Worm (Caenorhabditis elegans) whole organism, young adult: Measurements from ENCODE around the gene sra-12.

ENCODE experiments used
- Y95B8A.8 ChIP-seq: fragments of 200-800 bp; sonication (Bioruptor generic); IDR thresholded peaks from 2 replicates; pipeline ENCODE4 v1.3.6; 2022; ENCODE audit warnings: missing genetic modification reagents, missing genetic modification characterization, missing compliant biosample characterization
- ama-1 ChIP-seq, 3 experiments: fragments of 150-350 bp in 1 of 3; sonication (generic microtip) in 2 of 3; optimal IDR thresholded peaks; 2 replicates each; lab custom pipeline; 2014 to 2018; ENCODE audit warnings: missing biosample characterization in 2 of 3, missing genetic modification characterization in 2 of 3, missing genetic modification reagents in 2 of 3
- aptf-2 ChIP-seq: fragments of 200-800 bp; sonication (Bioruptor generic); conservative IDR thresholded peaks from 2 replicates; pipeline ENCODE4 v1.3.6; 2022; ENCODE audit warnings: missing genetic modification reagents, missing genetic modification characterization, missing compliant biosample characterization
- atf-7 ChIP-seq: sonication (generic microtip); optimal IDR thresholded peaks from 2 replicates; lab custom pipeline; 2017; ENCODE audit warnings: mild to moderate bottlenecking, missing genetic modification characterization, missing compliant biosample characterization
- ceh-91 ChIP-seq: fragments of 200-800 bp; sonication (Bioruptor generic); IDR thresholded peaks from 2 replicates; pipeline ENCODE4 v1.3.6; 2022; ENCODE audit warnings: missing genetic modification reagents, missing genetic modification characterization, missing compliant biosample characterization
- chd-7 ChIP-seq: sonication (generic microtip); optimal IDR thresholded peaks from 2 replicates; lab custom pipeline; 2016; ENCODE audit warnings: mild to moderate bottlenecking, missing genetic modification characterization, moderate library complexity, missing compliant biosample characterization
- efl-1 ChIP-seq: fragments of 150-350 bp; optimal IDR thresholded peaks from 2 replicates; lab custom pipeline; 2014; ENCODE audit warnings: missing biosample characterization, missing genetic modification reagents, missing genetic modification characterization
- him-1 ChIP-seq: sonication (generic microtip); optimal IDR thresholded peaks from 2 replicates; lab custom pipeline; 2016; ENCODE audit warnings: missing genotype, missing genetic modification reagents, missing genetic modification characterization, missing compliant biosample characterization
- mxl-1 ChIP-seq: sonication (generic microtip); optimal IDR thresholded peaks from 2 replicates; lab custom pipeline; 2016; ENCODE audit warnings: missing genetic modification characterization, missing compliant biosample characterization
- nfya-1 ChIP-seq: sonication (generic microtip); optimal IDR thresholded peaks from 2 replicates; lab custom pipeline; 2017; ENCODE audit warnings: antibody characterized with exemption, missing compliant biosample characterization, missing genetic modification characterization, borderline replicate concordance; ENCODE audit not compliant: insufficient read depth
- nfya-2 ChIP-seq: fragments of 200-800 bp; sonication (Bioruptor generic); IDR thresholded peaks from 2 replicates; pipeline ENCODE4 v1.3.6; 2022; ENCODE audit warnings: missing genetic modification reagents, missing genetic modification characterization, missing compliant biosample characterization
- zim-3 ChIP-seq: sonication (generic microtip); optimal IDR thresholded peaks from 2 replicates; lab custom pipeline; 2017; ENCODE audit warnings: mild to moderate bottlenecking, missing genetic modification characterization, moderate library complexity, missing compliant biosample characterization

ce11 chrII:10852880-10853279, 51.4 kb downstream of the sra-12 start:
- TF ChIP-seq atf-7 (no peak), chd-7 (tag; lab: Kevin White, UChicago) (no peak), Y95B8A.8 (no peak), efl-1 (GFP tag; lab: Kevin White, UChicago) (no peak), nfya-1 (tag; lab: Kevin White, UChicago) (no peak), ama-1 (optimal IDR thresholded peaks at IDR 0.05; lab: Kevin White, UChicago) (no peak), ama-1 (GFP tag; optimal IDR thresholded peaks at IDR 0.05; lab: Kevin White, UChicago) (no peak), nfya-2 (GFP tag; lab: Robert Waterston, UW) (no peak), aptf-2 (GFP tag; lab: Robert Waterston, UW) (no peak), ceh-91 (0 out of 2 replicates have a peak, but pooled peaks have one; percentile 10), mxl-1 (no peak), zim-3 (no peak), him-1 (tag; lab: Kevin White, UChicago) (no peak)
